Worm (Caenorhabditis elegans) whole organism, young adult: ENCODE measurements around the gene oac-51.

Source experiments
- fkh-3 ChIP-seq: sonication (generic microtip); optimal IDR thresholded peaks from 2 replicates; lab custom pipeline; 2016; ENCODE audit warnings: mild to moderate bottlenecking, missing genetic modification characterization, missing compliant biosample characterization
- mxl-1 ChIP-seq: sonication (generic microtip); optimal IDR thresholded peaks from 2 replicates; lab custom pipeline; 2016; ENCODE audit warnings: missing genetic modification characterization, missing compliant biosample characterization

- no peak for TF ChIP-seq mxl-1
- no peak for TF ChIP-seq fkh-3
Observed at ce11 chrIV:4360497-4360896, 23.9 kb downstream of the oac-51 start, which contains the start of gene F55F10.1.
